Fruit fly (Drosophila melanogaster) whole organism: ENCODE data around the gene chic.

ENCODE experiments used
- CG8478 ChIP-seq: fragments of >200 bp; optimal IDR thresholded peaks from 2 replicates; lab custom pipeline; 2018; ENCODE audit warnings: inconsistent platforms
- Dll ChIP-seq: fragments of >200 bp; optimal IDR thresholded peaks from 2 replicates; lab custom pipeline; 2017
- EcR ChIP-seq, 2 experiments: fragments of >200 bp; optimal IDR thresholded peaks; 2 replicates each; lab custom pipeline; 2017; ENCODE audit warnings: missing biosample characterization in 2 of 2, missing genetic modification characterization in 2 of 2, missing genetic modification reagents in 2 of 2
- pan ChIP-seq: fragments of >200 bp; optimal IDR thresholded peaks from 2 replicates; lab custom pipeline; 2017
- psq ChIP-seq: fragments of >200 bp; optimal IDR thresholded peaks from 2 replicates; lab custom pipeline; 2017
- usp ChIP-seq: fragments of >200 bp; optimal IDR thresholded peaks from 2 replicates; lab custom pipeline; 2017; ENCODE audit warnings: missing biosample characterization, missing genetic modification characterization, mixed read lengths

dm6 chr2L:5975025-5975539 is 5.7 kb downstream of the chic start:
- TF ChIP-seq CG8478 (lab: Kevin White, UChicago) (no peak), pan (lab: Kevin White, UChicago) (no peak), EcR (GFP tag; optimal IDR thresholded peaks at IDR 0.05; lab: Kevin White, UChicago) (peak in 1 of 2 experiments; percentile 48), usp (GFP tag; lab: Kevin White, UChicago) (no peak), psq (no peak), Dll (lab: Kevin White, UChicago) (no peak)
